ENCODE assay signal across 4 worm cellular contexts in the genomic region with DNA sequence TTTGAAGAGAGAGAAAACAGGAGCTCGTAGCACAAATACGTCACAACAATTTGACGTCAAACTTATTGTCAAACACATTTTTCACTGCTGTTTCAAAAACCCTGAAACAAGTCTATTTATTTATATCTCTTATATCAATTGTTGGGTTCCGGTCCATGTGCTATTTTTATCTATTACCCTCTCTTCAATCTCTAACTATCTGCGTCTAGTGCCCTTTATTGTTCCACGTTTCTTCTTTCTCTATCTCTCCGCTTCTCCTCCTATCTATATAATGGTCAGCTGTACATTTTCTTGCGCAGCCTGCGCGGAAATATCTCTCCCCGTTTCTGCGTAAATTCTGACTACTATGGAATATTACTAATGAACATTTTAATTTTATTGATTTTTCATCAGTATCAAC.
TF ChIP-seq lines count a peak whose summit lies in the region.

No protein-coding gene starts in this region.

TF ChIP-seq in whole organism, L2 larva, 48 proteins besides CTCF, POLR2A, EP300 and RAD21:
- TF ChIP-seq fos-1 (tag; optimal IDR thresholded peaks at IDR 0.05; lab: Kevin White, UChicago) (no peak), nhr-129 (tag; optimal IDR thresholded peaks at IDR 0.05; lab: Kevin White, UChicago) (peak; percentile 27), nhr-21 (tag; optimal IDR thresholded peaks at IDR 0.05; lab: Kevin White, UChicago) (peak; percentile 38), sma-9 (GFP tag; optimal IDR thresholded peaks at IDR 0.05; lab: Kevin White, UChicago) (peak; percentile 85), sma-9 (tag; optimal IDR thresholded peaks at IDR 0.05; lab: Kevin White, UChicago) (no peak), peb-1 (tag; optimal IDR thresholded peaks at IDR 0.05; lab: Kevin White, UChicago) (no peak), nhr-25 (tag; optimal IDR thresholded peaks at IDR 0.05; lab: Kevin White, UChicago) (peak; percentile 48), F13H6.1 (tag; optimal IDR thresholded peaks at IDR 0.05; lab: Kevin White, UChicago) (peak; percentile 73), unc-55 (GFP tag; optimal IDR thresholded peaks at IDR 0.05; lab: Kevin White, UChicago) (peak; percentile 50), aly-2 (tag; optimal IDR thresholded peaks at IDR 0.05; lab: Kevin White, UChicago) (no peak), nhr-12 (tag; optimal IDR thresholded peaks at IDR 0.05; lab: Kevin White, UChicago) (no peak), mbf-1 (tag; optimal IDR thresholded peaks at IDR 0.05; lab: Kevin White, UChicago) (no peak), lsy-2 (tag; optimal IDR thresholded peaks at IDR 0.05; lab: Kevin White, UChicago) (peak in 1 of 2 experiments; percentile 57), crh-2 (tag; optimal IDR thresholded peaks at IDR 0.05; lab: Kevin White, UChicago) (peak; percentile 78), gmeb-1 (tag; optimal IDR thresholded peaks at IDR 0.05; lab: Kevin White, UChicago) (peak; percentile 10), nhr-77 (tag; optimal IDR thresholded peaks at IDR 0.05; lab: Kevin White, UChicago) (no peak), ztf-1 (GFP tag; conservative IDR thresholded peaks at IDR 0.05; lab: Robert Waterston, UW) (no peak), C34F6.9 (tag; optimal IDR thresholded peaks at IDR 0.05; lab: Kevin White, UChicago) (peak; percentile 59), sma-3 (GFP tag; optimal IDR thresholded peaks at IDR 0.05; lab: Kevin White, UChicago) (peak; percentile 14), nhr-6 (tag; optimal IDR thresholded peaks at IDR 0.05; lab: Kevin White, UChicago) (no peak), lin-13 (GFP tag; optimal IDR thresholded peaks at IDR 0.05; lab: Kevin White, UChicago) (peak; percentile 59)

TF ChIP-seq in whole organism, L4 larva, 104 proteins besides CTCF, POLR2A, EP300 and RAD21:
- TF ChIP-seq nhr-28 (tag; optimal IDR thresholded peaks at IDR 0.05; lab: Kevin White, UChicago), result peak; percentile 42
- peak; percentile 52 for TF ChIP-seq duxl-1 (tag; optimal IDR thresholded peaks at IDR 0.05; lab: Kevin White, UChicago; ENCODE audit: poor library complexity)
- no peak for TF ChIP-seq nhr-42 (GFP tag; IDR thresholded peaks at IDR 0.05; lab: Robert Waterston, UW)
- TF ChIP-seq aha-1 (tag; lab: Kevin White, UChicago), result peak; percentile 92
- no peak for TF ChIP-seq set-16 (GFP tag; IDR thresholded peaks at IDR 0.05; lab: Robert Waterston, UW)
- peak; percentile 67 for TF ChIP-seq hlh-11 (tag; optimal IDR thresholded peaks at IDR 0.05; lab: Kevin White, UChicago)
- TF ChIP-seq mdl-1 (tag; optimal IDR thresholded peaks at IDR 0.05; lab: Kevin White, UChicago), result peak in 1 of 2 experiments; percentile 77
- TF ChIP-seq lir-3 (tag; optimal IDR thresholded peaks at IDR 0.05; lab: Kevin White, UChicago), result no peak
- TF ChIP-seq daf-16 (GFP tag; optimal IDR thresholded peaks at IDR 0.05; lab: Kevin White, UChicago), result peak in 1 of 2 experiments; percentile 73
- no peak for TF ChIP-seq daf-16 (tag; optimal IDR thresholded peaks at IDR 0.05; lab: Kevin White, UChicago)
- TF ChIP-seq dpl-1 (GFP tag; optimal IDR thresholded peaks at IDR 0.05; lab: Kevin White, UChicago), result no peak
- no peak for TF ChIP-seq F10B5.3 (tag; optimal IDR thresholded peaks at IDR 0.05; lab: Kevin White, UChicago)
- TF ChIP-seq Y5F2A.4 (GFP tag; optimal IDR thresholded peaks at IDR 0.05; lab: Kevin White, UChicago), result no peak
- no peak for TF ChIP-seq vab-7 (GFP tag; IDR thresholded peaks at IDR 0.05; lab: Robert Waterston, UW)

TF ChIP-seq in whole organism, late embryonic, 69 proteins besides CTCF, POLR2A, EP300 and RAD21 (continues in another document):
- TF ChIP-seq elt-2 (tag; optimal IDR thresholded peaks at IDR 0.05; lab: Kevin White, UChicago), result peak; percentile 29
- TF ChIP-seq ama-1 (optimal IDR thresholded peaks at IDR 0.05; lab: Kevin White, UChicago), result no peak
- no peak for TF ChIP-seq Y22D7AL.16 (tag; optimal IDR thresholded peaks at IDR 0.05; lab: Kevin White, UChicago)
- TF ChIP-seq K02D7.2 (tag; optimal IDR thresholded peaks at IDR 0.05; lab: Kevin White, UChicago), result no peak
- TF ChIP-seq hlh-15 (tag; optimal IDR thresholded peaks at IDR 0.05; lab: Kevin White, UChicago), result no peak
- TF ChIP-seq sdc-2 (tag; optimal IDR thresholded peaks at IDR 0.05; lab: Kevin White, UChicago), result no peak
- peak; percentile 66 for TF ChIP-seq nfya-1 (tag; optimal IDR thresholded peaks at IDR 0.05; lab: Kevin White, UChicago)
- no peak for TF ChIP-seq tbx-7 (tag; optimal IDR thresholded peaks at IDR 0.05; lab: Kevin White, UChicago)
- no peak for TF ChIP-seq npax-4 (tag; optimal IDR thresholded peaks at IDR 0.05; lab: Kevin White, UChicago)
- no peak for TF ChIP-seq fax-1 (tag; optimal IDR thresholded peaks at IDR 0.05; lab: Kevin White, UChicago)
- TF ChIP-seq dmd-4 (tag; optimal IDR thresholded peaks at IDR 0.05; lab: Kevin White, UChicago; ENCODE audit: borderline replicate concordance), result no peak
- no peak for TF ChIP-seq zip-5 (tag; optimal IDR thresholded peaks at IDR 0.05; lab: Kevin White, UChicago)
- peak; percentile 17 for TF ChIP-seq F13H6.1 (tag; optimal IDR thresholded peaks at IDR 0.05; lab: Kevin White, UChicago)
- TF ChIP-seq ceh-31 (tag; optimal IDR thresholded peaks at IDR 0.05; lab: Kevin White, UChicago), result peak; percentile 59
- peak; percentile 20 for TF ChIP-seq hlh-8 (tag; optimal IDR thresholded peaks at IDR 0.05; lab: Kevin White, UChicago)
- peak; percentile 20 for TF ChIP-seq ref-2 (tag; optimal IDR thresholded peaks at IDR 0.05; lab: Kevin White, UChicago)
- TF ChIP-seq unc-42 (tag; optimal IDR thresholded peaks at IDR 0.05; lab: Kevin White, UChicago), result peak; percentile 59
- TF ChIP-seq pha-2 (tag; optimal IDR thresholded peaks at IDR 0.05; lab: Kevin White, UChicago), result no peak
- no peak for TF ChIP-seq C08G9.2 (tag; optimal IDR thresholded peaks at IDR 0.05; lab: Kevin White, UChicago)
- TF ChIP-seq sox-2 (GFP tag; IDR thresholded peaks at IDR 0.05; lab: Robert Waterston, UW), result peak; percentile 61
- no peak for TF ChIP-seq ceh-14 (tag; optimal IDR thresholded peaks at IDR 0.05; lab: Kevin White, UChicago)
- no peak for TF ChIP-seq nhr-11 (tag; optimal IDR thresholded peaks at IDR 0.05; lab: Kevin White, UChicago)
- TF ChIP-seq unc-55 (GFP tag; optimal IDR thresholded peaks at IDR 0.05; lab: Kevin White, UChicago), result peak; percentile 27
- peak; percentile 32 for TF ChIP-seq ets-4 (tag; optimal IDR thresholded peaks at IDR 0.05; lab: Kevin White, UChicago)
- TF ChIP-seq ceh-6 (GFP tag; optimal IDR thresholded peaks at IDR 0.05; lab: Kevin White, UChicago), result no peak
- TF ChIP-seq ceh-34 (tag; optimal IDR thresholded peaks at IDR 0.05; lab: Kevin White, UChicago), result peak; percentile 16
- TF ChIP-seq syd-9 (tag; optimal IDR thresholded peaks at IDR 0.05; lab: Kevin White, UChicago), result no peak
- peak; percentile 10 for TF ChIP-seq ceh-48 (tag; optimal IDR thresholded peaks at IDR 0.05; lab: Kevin White, UChicago)
- TF ChIP-seq odd-2 (tag; optimal IDR thresholded peaks at IDR 0.05; lab: Kevin White, UChicago), result no peak
- no peak for TF ChIP-seq dve-1 (tag; optimal IDR thresholded peaks at IDR 0.05; lab: Kevin White, UChicago)

TF ChIP-seq in whole organism, mixed stage, embryonic, 35 proteins besides CTCF, POLR2A, EP300 and RAD21:
- TF ChIP-seq nhr-28 (tag; optimal IDR thresholded peaks at IDR 0.05; lab: Kevin White, UChicago) (no peak), unc-62 (GFP tag; optimal IDR thresholded peaks at IDR 0.05; lab: Kevin White, UChicago) (peak; percentile 24), nhr-2 (tag; optimal IDR thresholded peaks at IDR 0.05; lab: Kevin White, UChicago) (no peak), nhr-237 (tag; optimal IDR thresholded peaks at IDR 0.05; lab: Kevin White, UChicago) (peak; percentile 69), lin-32 (GFP tag; optimal IDR thresholded peaks at IDR 0.05; lab: Kevin White, UChicago) (no peak), mep-1 (tag; optimal IDR thresholded peaks at IDR 0.05; lab: Kevin White, UChicago) (no peak), ces-1 (GFP tag; optimal IDR thresholded peaks at IDR 0.05; lab: Kevin White, UChicago) (peak; percentile 88), hlh-1 (tag; optimal IDR thresholded peaks at IDR 0.05; lab: Kevin White, UChicago) (peak; percentile 72), mls-2 (tag; optimal IDR thresholded peaks at IDR 0.05; lab: Kevin White, UChicago) (peak; percentile 10), nhr-76 (tag; optimal IDR thresholded peaks at IDR 0.05; lab: Kevin White, UChicago) (no peak), cnd-1 (tag; optimal IDR thresholded peaks at IDR 0.05; lab: Kevin White, UChicago) (no peak), blmp-1 (tag; optimal IDR thresholded peaks at IDR 0.05; lab: Kevin White, UChicago) (no peak), nhr-12 (tag; optimal IDR thresholded peaks at IDR 0.05; lab: Kevin White, UChicago) (no peak), unc-120 (tag; optimal IDR thresholded peaks at IDR 0.05; lab: Kevin White, UChicago; ENCODE audit: poor library complexity, severe bottlenecking) (peak; percentile 54), ceh-43 (GFP tag; optimal IDR thresholded peaks at IDR 0.05; lab: Kevin White, UChicago) (no peak), elt-1 (tag; optimal IDR thresholded peaks at IDR 0.05; lab: Kevin White, UChicago; ENCODE audit: borderline replicate concordance, insufficient read depth) (no peak), elt-3 (tag; optimal IDR thresholded peaks at IDR 0.05; lab: Kevin White, UChicago) (peak; percentile 34), lsy-2 (tag; optimal IDR thresholded peaks at IDR 0.05; lab: Kevin White, UChicago) (peak; percentile 14), pha-4 (tag; optimal IDR thresholded peaks at IDR 0.05; lab: Kevin White, UChicago) (peak; percentile 38), ceh-39 (tag; optimal IDR thresholded peaks at IDR 0.05; lab: Kevin White, UChicago) (peak; percentile 37), ham-2 (GFP tag; optimal IDR thresholded peaks at IDR 0.05; lab: Kevin White, UChicago) (peak; percentile 22), flh-1 (GFP tag; optimal IDR thresholded peaks at IDR 0.05; lab: Kevin White, UChicago) (no peak), M03D4.4 (tag; optimal IDR thresholded peaks at IDR 0.05; lab: Kevin White, UChicago) (no peak)
